Worm (Caenorhabditis elegans): ENCODE data around the gene T03D8.6.

Gene T03D8.6

DNA sequence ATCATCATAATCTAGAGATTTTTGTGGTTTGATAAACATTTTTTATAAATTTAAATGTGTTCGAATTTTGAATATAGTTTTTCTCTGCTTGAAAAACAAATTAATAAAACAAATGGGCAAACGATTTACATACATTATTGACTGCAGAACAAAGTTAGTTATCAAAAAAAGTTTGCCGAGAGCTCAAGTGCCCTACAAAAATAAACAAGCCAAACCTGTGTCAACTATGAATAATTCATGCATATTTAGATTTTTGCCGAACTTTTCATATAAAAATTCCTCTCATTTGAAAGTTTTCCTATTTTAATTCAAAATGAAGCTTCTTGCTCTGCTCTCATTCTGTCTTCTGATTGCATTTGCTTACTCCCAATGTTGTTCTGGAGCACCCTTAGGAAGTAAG is 4.3 kb downstream of the T03D8.6 start, which contains the start of gene sshk-1:
sshk-1 (plus strand) TSS at position 301 of the 400 bp plus-strand sequence.
- TF ChIP-seq nhr-76 (tag; optimal IDR thresholded peaks at IDR 0.05) = no peak
- TF ChIP-seq nhr-84 (tag; optimal IDR thresholded peaks at IDR 0.05) = no peak
- no peak for TF ChIP-seq nhr-237 (tag; optimal IDR thresholded peaks at IDR 0.05)
- TF ChIP-seq nhr-20 (tag; optimal IDR thresholded peaks at IDR 0.05) = no peak
- TF ChIP-seq ztf-4 (tag; optimal IDR thresholded peaks at IDR 0.05) = no peak
- TF ChIP-seq C04F5.9 (tag; optimal IDR thresholded peaks at IDR 0.05) = no peak
- no peak for TF ChIP-seq lin-13 (GFP tag; optimal IDR thresholded peaks at IDR 0.05)
- no peak for TF ChIP-seq tlp-1 (tag; optimal IDR thresholded peaks at IDR 0.05)
- no peak for TF ChIP-seq pax-3 (tag; optimal IDR thresholded peaks at IDR 0.05)
- no peak for TF ChIP-seq fkh-4 (tag; optimal IDR thresholded peaks at IDR 0.05; ENCODE audit: borderline replicate concordance)
- no peak for TF ChIP-seq ama-1 (optimal IDR thresholded peaks at IDR 0.05)
- TF ChIP-seq sox-4 (tag; optimal IDR thresholded peaks at IDR 0.05) = no peak

DNA sequence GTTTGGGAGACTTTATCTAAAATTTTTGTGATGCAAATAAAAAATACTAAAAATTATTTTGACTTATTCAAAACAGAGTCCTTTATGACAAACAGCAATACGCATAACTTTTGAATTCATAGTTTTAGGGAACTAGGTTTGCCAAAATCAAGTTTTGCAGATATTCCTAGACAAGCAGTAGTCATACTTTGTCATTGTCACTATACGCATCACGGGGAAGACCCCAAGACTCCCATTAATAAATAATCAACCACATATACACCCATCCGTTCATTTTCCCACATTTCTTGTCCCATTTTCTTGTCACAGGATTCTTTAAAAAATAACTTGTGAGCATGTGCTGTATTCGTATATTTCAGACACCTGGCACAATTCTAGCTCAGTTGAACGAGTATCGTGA is 5.7 kb downstream of the T03D8.6 start, which contains the start of gene Y44A6D.7:
Y44A6D.7 (plus strand) TSS at position 301 of the 400 bp plus-strand sequence.
- TF ChIP-seq nhr-85 (tag) (peak; percentile 30), sup-37 (GFP tag; optimal IDR thresholded peaks at IDR 0.05) (no peak)

DNA sequence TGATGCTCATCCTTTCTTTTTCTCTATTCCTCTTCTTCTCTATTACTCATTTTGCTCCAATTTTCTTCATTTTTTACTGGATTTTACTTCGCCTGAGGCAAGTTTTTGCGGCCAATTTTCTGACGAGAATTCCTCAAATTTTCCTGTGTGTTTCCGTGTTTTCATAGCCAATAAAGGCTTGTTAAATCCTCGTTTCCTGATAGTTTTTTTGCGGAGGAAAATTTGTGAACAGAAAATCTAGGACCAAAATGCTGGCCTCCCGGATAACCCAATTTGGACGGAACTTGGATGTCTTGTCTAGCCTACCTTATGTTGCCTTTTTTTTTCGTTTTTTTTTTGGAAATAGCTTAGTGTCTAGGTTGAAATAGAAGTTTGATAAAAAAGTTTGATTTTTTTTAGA is 6.5 kb downstream of the T03D8.6 start:
- TF ChIP-seq lin-13 (GFP tag; optimal IDR thresholded peaks at IDR 0.05) = no peak
- TF ChIP-seq nhr-85 (tag) = no peak
- no peak for TF ChIP-seq efl-1 (optimal IDR thresholded peaks at IDR 0.05)
- peak in 1 of 2 experiments; percentile 7 for TF ChIP-seq efl-1 (GFP tag; optimal IDR thresholded peaks at IDR 0.05 in 1 of 2)
- TF ChIP-seq efl-3 (GFP tag; optimal IDR thresholded peaks at IDR 0.05) = no peak
- no peak for TF ChIP-seq fkh-8 (tag; optimal IDR thresholded peaks at IDR 0.05)
- TF ChIP-seq lin-14 (GFP tag; optimal IDR thresholded peaks at IDR 0.05) = peak; percentile 56
- TF ChIP-seq elt-2 (tag; optimal IDR thresholded peaks at IDR 0.05) = no peak

DNA sequence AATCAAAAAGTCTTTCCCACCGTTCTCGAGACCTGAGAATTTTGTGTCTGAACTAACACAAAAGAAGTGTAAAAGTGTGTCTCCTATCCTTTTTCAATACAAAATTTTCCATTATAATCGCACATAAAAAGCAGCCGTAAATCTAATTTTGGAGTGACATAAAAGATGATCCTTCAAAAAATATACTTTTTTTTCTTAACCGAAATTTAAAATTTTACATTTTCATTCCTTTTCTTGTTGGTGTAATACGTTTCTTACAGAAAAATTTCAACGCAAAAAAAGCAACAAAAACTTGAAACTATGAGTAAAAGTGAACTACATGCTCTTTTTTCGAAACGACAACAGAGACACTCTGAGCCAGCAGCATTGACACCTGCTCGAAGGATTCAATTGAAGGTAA is 13.1 kb downstream of the T03D8.6 start, which contains the start of gene Y44A6D.6:
Y44A6D.6 (plus strand) TSS at position 301 of the 400 bp plus-strand sequence.
- TF ChIP-seq nhr-76 (tag; optimal IDR thresholded peaks at IDR 0.05) (no peak), lin-35 (GFP tag; optimal IDR thresholded peaks at IDR 0.05) (no peak), ets-5 (GFP tag; IDR thresholded peaks at IDR 0.05) (no peak), pax-3 (tag; optimal IDR thresholded peaks at IDR 0.05) (no peak), ces-1 (GFP tag; optimal IDR thresholded peaks at IDR 0.05) (no peak), mdl-1 (tag; optimal IDR thresholded peaks at IDR 0.05) (no peak), elt-3 (tag; optimal IDR thresholded peaks at IDR 0.05) (no peak), lin-39 (tag; optimal IDR thresholded peaks at IDR 0.05) (no peak), efl-1 (optimal IDR thresholded peaks at IDR 0.05) (no peak), efl-1 (GFP tag; optimal IDR thresholded peaks at IDR 0.05 in 1 of 2) (no peak), nhr-20 (tag; optimal IDR thresholded peaks at IDR 0.05) (no peak), nhr-47 (tag; optimal IDR thresholded peaks at IDR 0.05) (no peak), lin-13 (GFP tag; optimal IDR thresholded peaks at IDR 0.05) (no peak), dpl-1 (GFP tag; optimal IDR thresholded peaks at IDR 0.05) (no peak), unc-130 (tag; optimal IDR thresholded peaks at IDR 0.05) (no peak), unc-98 (GFP tag; IDR thresholded peaks at IDR 0.05) (no peak), nhr-90 (tag; optimal IDR thresholded peaks at IDR 0.05; ENCODE audit: poor library complexity) (no peak), rnt-1 (tag; optimal IDR thresholded peaks at IDR 0.05) (no peak)

DNA sequence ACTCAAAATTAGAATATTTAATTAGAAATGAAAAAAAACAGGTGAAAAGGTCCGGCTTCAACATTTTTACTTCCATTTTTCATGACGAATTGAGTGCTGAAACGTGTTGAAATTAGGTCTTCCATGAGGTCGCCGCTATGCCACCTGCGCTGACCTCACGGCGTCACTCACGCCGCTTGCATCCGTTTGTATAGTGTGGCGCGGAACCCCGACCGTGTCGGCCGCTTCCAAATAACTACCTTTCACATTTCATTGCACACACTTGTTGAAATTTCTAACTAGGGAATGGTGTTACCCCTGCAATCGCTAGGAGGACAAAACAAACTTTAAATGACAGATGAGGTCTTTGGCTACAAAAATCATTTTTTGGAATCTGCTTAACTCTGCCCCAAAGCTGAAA is 16.7 kb downstream of the T03D8.6 start:
- TF ChIP-seq snpc-4 (tag; optimal IDR thresholded peaks at IDR 0.05) (peak; percentile 94), snu-23 (GFP tag; optimal IDR thresholded peaks at IDR 0.05) (peak; percentile 4), nhr-85 (tag) (peak; percentile 27), nhr-90 (tag; optimal IDR thresholded peaks at IDR 0.05; ENCODE audit: poor library complexity) (peak; percentile 23), nhr-47 (tag; optimal IDR thresholded peaks at IDR 0.05) (peak; percentile 17), nhr-71 (tag; optimal IDR thresholded peaks at IDR 0.05) (peak; percentile 10), grh-1 (GFP tag; IDR thresholded peaks at IDR 0.05) (peak; percentile 23; the same call in 1 of the 2 replicates)
